Fruit fly (Drosophila melanogaster) whole organism, embryonic: ENCODE data around the gene scyl.

Experiments
- BEAF-32 ChIP-seq: fragments of 200-800 bp; sonication (Bioruptor generic); optimal IDR thresholded peaks from 3 replicates; lab custom pipeline; 2017; ENCODE audit warnings: missing biosample characterization, missing genetic modification characterization, mild to moderate bottlenecking, moderate library complexity, missing genetic modification reagents
- Bteb2 ChIP-seq: fragments of 200-800 bp; sonication (Bioruptor generic); optimal IDR thresholded peaks from 2 replicates; lab custom pipeline; 2016; ENCODE audit warnings: missing biosample characterization, missing genetic modification characterization
- CG10147 ChIP-seq: fragments of 200-800 bp; sonication (Bioruptor generic); optimal IDR thresholded peaks from 2 replicates; lab custom pipeline; 2019; ENCODE audit warnings: missing biosample characterization, mild to moderate bottlenecking, missing genetic modification characterization, moderate library complexity
- CG11247 ChIP-seq: fragments of 200-800 bp; sonication (Bioruptor generic); IDR thresholded peaks from 2 replicates; pipeline ENCODE4 v1.3.6; 2022; ENCODE audit warnings: missing biosample characterization, missing genetic modification characterization
- CG11398 ChIP-seq: fragments of 200-800 bp; sonication (Bioruptor generic); optimal IDR thresholded peaks from 2 replicates; lab custom pipeline; 2016; ENCODE audit warnings: missing biosample characterization, missing genetic modification characterization
- CG11695 ChIP-seq: fragments of 200-800 bp; sonication (Bioruptor generic); IDR thresholded peaks from 3 replicates; pipeline ENCODE4 v1.3.6; 2022; ENCODE audit warnings: missing biosample characterization, missing genetic modification characterization
- CG12071 ChIP-seq: fragments of 200-800 bp; sonication (Bioruptor generic); optimal IDR thresholded peaks from 3 replicates; lab custom pipeline; 2018; ENCODE audit warnings: missing biosample characterization, mild to moderate bottlenecking, missing genetic modification characterization
- CG14050 ChIP-seq: fragments of 200-800 bp; sonication (Bioruptor generic); IDR thresholded peaks from 3 replicates; pipeline ENCODE4 v1.3.6; 2022; ENCODE audit warnings: missing biosample characterization, missing genetic modification characterization
- CG17359 ChIP-seq: fragments of 200-800 bp; sonication (Bioruptor generic); optimal IDR thresholded peaks from 3 replicates; lab custom pipeline; 2018; ENCODE audit warnings: missing biosample characterization, mild to moderate bottlenecking, missing genetic modification characterization, moderate library complexity
- CG17361 ChIP-seq: fragments of 200-800 bp; sonication (Bioruptor generic); IDR thresholded peaks from 3 replicates; pipeline ENCODE4 v1.3.6; 2022; ENCODE audit warnings: missing biosample characterization, missing genetic modification characterization
- CG2116 ChIP-seq: fragments of 200-800 bp; sonication (Bioruptor generic); optimal IDR thresholded peaks from 3 replicates; lab custom pipeline; 2018; ENCODE audit warnings: missing biosample characterization, mild to moderate bottlenecking, missing genetic modification characterization
- CG3281 ChIP-seq: fragments of 200-800 bp; sonication (Bioruptor generic); optimal IDR thresholded peaks from 3 replicates; lab custom pipeline; 2017; ENCODE audit warnings: missing biosample characterization, mild to moderate bottlenecking, missing genetic modification characterization
- CG4328 ChIP-seq: fragments of 200-800 bp; sonication (Bioruptor generic); optimal IDR thresholded peaks from 3 replicates; lab custom pipeline; 2017; ENCODE audit warnings: missing biosample characterization, missing genetic modification reagents, missing genetic modification characterization
- CG6689 ChIP-seq: fragments of 200-800 bp; sonication (Bioruptor generic); IDR thresholded peaks from 2 replicates; pipeline ENCODE4 v1.3.6; 2022; ENCODE audit warnings: missing biosample characterization, missing genetic modification characterization
- CG7928 ChIP-seq: fragments of 200-800 bp; sonication (Bioruptor generic); optimal IDR thresholded peaks from 2 replicates; lab custom pipeline; 2017; ENCODE audit warnings: missing biosample characterization, mild to moderate bottlenecking, missing genetic modification characterization
- CG7963 ChIP-seq: fragments of 200-800 bp; sonication (Bioruptor generic); IDR thresholded peaks from 3 replicates; pipeline ENCODE4 v1.3.6; 2022; ENCODE audit warnings: missing biosample characterization, missing genetic modification characterization; ENCODE audit not compliant: partially characterized antibody
- CG9876 ChIP-seq: fragments of 200-800 bp; sonication (Bioruptor generic); optimal IDR thresholded peaks from 2 replicates; lab custom pipeline; 2016; ENCODE audit warnings: missing biosample characterization, missing genetic modification characterization
- CTCF ChIP-seq: fragments of 200-800 bp; sonication (Bioruptor generic); optimal IDR thresholded peaks from 2 replicates; lab custom pipeline; 2017; ENCODE audit warnings: missing biosample characterization, mild to moderate bottlenecking, missing genetic modification characterization, moderate library complexity
- Doc2 ChIP-seq: fragments of 200-800 bp; sonication (Bioruptor generic); IDR thresholded peaks from 2 replicates; pipeline ENCODE4 v1.3.6; 2022; ENCODE audit warnings: missing biosample characterization, missing genetic modification characterization
- Dp ChIP-seq: fragments of 200-800 bp; sonication (Bioruptor generic); optimal IDR thresholded peaks from 2 replicates; lab custom pipeline; 2018; ENCODE audit warnings: missing biosample characterization, mild to moderate bottlenecking, missing genetic modification characterization, moderate library complexity
- Elba2 ChIP-seq: fragments of 200-800 bp; sonication (Bioruptor generic); optimal IDR thresholded peaks from 3 replicates; lab custom pipeline; 2016; ENCODE audit warnings: missing biosample characterization, missing genetic modification characterization
- Fer3 ChIP-seq: fragments of 200-800 bp; sonication (Bioruptor generic); optimal IDR thresholded peaks from 2 replicates; lab custom pipeline; 2018; ENCODE audit warnings: missing biosample characterization, mild to moderate bottlenecking, missing genetic modification characterization, moderate library complexity
- Gug ChIP-seq: fragments of 200-800 bp; sonication (Bioruptor generic); IDR thresholded peaks from 4 replicates; pipeline ENCODE4 v1.3.6; 2022; ENCODE audit warnings: missing biosample characterization, missing genetic modification characterization
- HHEX ChIP-seq: fragments of 200-800 bp; sonication (Bioruptor generic); optimal IDR thresholded peaks from 3 replicates; lab custom pipeline; 2017; ENCODE audit warnings: missing biosample characterization, mild to moderate bottlenecking, missing genetic modification characterization, missing genetic modification reagents
- Oli ChIP-seq: fragments of 200-800 bp; sonication (Bioruptor generic); optimal IDR thresholded peaks from 2 replicates; lab custom pipeline; 2018; ENCODE audit warnings: missing biosample characterization, mild to moderate bottlenecking, missing genetic modification characterization, moderate library complexity
- Rx ChIP-seq: fragments of 200-800 bp; sonication (Bioruptor generic); IDR thresholded peaks from 2 replicates; pipeline ENCODE4 v1.3.6; 2022; ENCODE audit warnings: missing biosample characterization, missing genetic modification characterization
- Xbp1 ChIP-seq: fragments of 200-800 bp; sonication (Bioruptor generic); optimal IDR thresholded peaks from 3 replicates; lab custom pipeline; 2016; ENCODE audit warnings: missing biosample characterization, mild to moderate bottlenecking, missing genetic modification characterization
- ase ChIP-seq: fragments of 200-800 bp; sonication (Bioruptor generic); IDR thresholded peaks from 3 replicates; pipeline ENCODE4 v1.3.6; 2022; ENCODE audit warnings: missing biosample characterization, missing genetic modification characterization
- chinmo ChIP-seq: fragments of 200-800 bp; sonication (Bioruptor generic); IDR thresholded peaks from 4 replicates; pipeline ENCODE4 v1.3.6; 2022; ENCODE audit warnings: missing biosample characterization, missing genetic modification characterization; ENCODE audit not compliant: partially characterized antibody
- da ChIP-seq: fragments of 200-800 bp; sonication (Bioruptor generic); optimal IDR thresholded peaks from 2 replicates; lab custom pipeline; 2016; ENCODE audit warnings: missing biosample characterization, missing genetic modification characterization
- dati ChIP-seq: fragments of 200-800 bp; sonication (Bioruptor generic); IDR thresholded peaks from 2 replicates; pipeline ENCODE4 v1.3.6; 2022; ENCODE audit warnings: missing biosample characterization, missing genetic modification characterization
- dmrt99B ChIP-seq: fragments of 200-800 bp; sonication (Bioruptor generic); optimal IDR thresholded peaks from 2 replicates; lab custom pipeline; 2018; ENCODE audit warnings: missing biosample characterization, mild to moderate bottlenecking, missing genetic modification characterization, moderate library complexity
- esg ChIP-seq: fragments of 200-800 bp; sonication (Bioruptor generic); conservative IDR thresholded peaks from 2 replicates; pipeline ENCODE4 v1.3.6; 2022; ENCODE audit warnings: missing biosample characterization, missing genetic modification characterization
- gro ChIP-seq: fragments of 200-800 bp; sonication (Bioruptor generic); optimal IDR thresholded peaks from 2 replicates; lab custom pipeline; 2016; ENCODE audit warnings: missing biosample characterization, missing genetic modification characterization
- ham ChIP-seq: fragments of 200-800 bp; sonication (Bioruptor generic); IDR thresholded peaks from 2 replicates; pipeline ENCODE4 v1.3.6; 2022; ENCODE audit warnings: missing biosample characterization, missing genetic modification characterization
- jing ChIP-seq: fragments of 200-800 bp; sonication (Bioruptor generic); optimal IDR thresholded peaks from 2 replicates; lab custom pipeline; 2018; ENCODE audit warnings: missing biosample characterization, mild to moderate bottlenecking, missing genetic modification characterization
- klu ChIP-seq: fragments of 200-800 bp; sonication (Bioruptor generic); IDR thresholded peaks from 2 replicates; pipeline ENCODE4 v1.3.6; 2022; ENCODE audit warnings: missing biosample characterization, missing genetic modification characterization
- lov ChIP-seq, 2 experiments: fragments of 200-800 bp in 1 of 2; fragments of >200 bp in 1 of 2; sonication (Bioruptor generic) in 1 of 2; IDR thresholded peaks in 1 of 2; optimal IDR thresholded peaks in 1 of 2; 2 replicates in 1 of 2; 3 replicates in 1 of 2; pipeline versions ENCODE4 v1.3.6 to Lab custom; 2017 to 2022; ENCODE audit warnings: missing biosample characterization in 1 of 2, missing genetic modification characterization in 1 of 2
- mam ChIP-seq: fragments of 200-800 bp; sonication (Bioruptor generic); optimal IDR thresholded peaks from 3 replicates; lab custom pipeline; 2016; ENCODE audit warnings: missing biosample characterization, missing genetic modification characterization
- nmo ChIP-seq: fragments of 200-800 bp; sonication (Bioruptor generic); optimal IDR thresholded peaks from 2 replicates; lab custom pipeline; 2018; ENCODE audit warnings: missing biosample characterization, mild to moderate bottlenecking, missing genetic modification characterization, moderate library complexity
- pan ChIP-seq, 4 experiments: fragments of >200 bp in 3 of 4; fragments of 200-800 bp in 1 of 4; sonication (Bioruptor generic) in 1 of 4; optimal IDR thresholded peaks in 3 of 4; IDR thresholded peaks in 1 of 4; 2 replicates each; pipeline versions ENCODE4 v1.3.6 to Lab custom; 2017 to 2022; ENCODE audit warnings: missing biosample characterization in 2 of 4, missing genetic modification characterization in 2 of 4, mixed read lengths in 1 of 4
- peb ChIP-seq: fragments of 200-800 bp; sonication (Bioruptor generic); IDR thresholded peaks from 2 replicates; pipeline ENCODE4 v1.3.6; 2022; ENCODE audit warnings: missing biosample characterization, missing genetic modification characterization
- pzg ChIP-seq: fragments of 200-800 bp; sonication (Bioruptor generic); optimal IDR thresholded peaks from 3 replicates; lab custom pipeline; 2018; ENCODE audit warnings: missing biosample characterization, mild to moderate bottlenecking, missing genetic modification characterization, moderate library complexity
- scrt ChIP-seq: fragments of 200-800 bp; sonication (Bioruptor generic); optimal IDR thresholded peaks from 2 replicates; lab custom pipeline; 2018; ENCODE audit warnings: missing biosample characterization, mild to moderate bottlenecking, missing genetic modification characterization, moderate library complexity
- sd ChIP-seq: fragments of 200-800 bp; sonication (Bioruptor generic); optimal IDR thresholded peaks from 3 replicates; lab custom pipeline; 2018; ENCODE audit warnings: missing biosample characterization, mild to moderate bottlenecking, missing genetic modification characterization, moderate library complexity
- shn ChIP-seq: fragments of 200-800 bp; sonication (Bioruptor generic); optimal IDR thresholded peaks from 3 replicates; lab custom pipeline; 2016; ENCODE audit warnings: missing biosample characterization, missing genetic modification characterization
- usp ChIP-seq: fragments of >200 bp; optimal IDR thresholded peaks from 2 replicates; lab custom pipeline; 2017; ENCODE audit warnings: missing biosample characterization, missing genetic modification characterization
- wdn ChIP-seq: fragments of 200-800 bp; sonication (Bioruptor generic); IDR thresholded peaks from 2 replicates; pipeline ENCODE4 v1.3.6; 2022; ENCODE audit warnings: missing biosample characterization, missing genetic modification characterization
- zen2 ChIP-seq: fragments of 200-800 bp; sonication (Bioruptor generic); IDR thresholded peaks from 3 replicates; pipeline ENCODE4 v1.3.6; 2022; ENCODE audit warnings: missing biosample characterization, missing genetic modification characterization; ENCODE audit not compliant: partially characterized antibody
- zfh1 ChIP-seq: fragments of 200-800 bp; sonication (Bioruptor generic); IDR thresholded peaks from 3 replicates; pipeline ENCODE4 v1.3.6; 2022; ENCODE audit warnings: missing biosample characterization, missing genetic modification characterization

The scyl gene

dm6 chr3L:11272243-11273012 lies 20.3 kb downstream of the scyl start (continued):
- TF ChIP-seq pan (optimal IDR thresholded peaks at IDR 0.05; lab: Kevin White, UChicago): no peak
- no peak for TF ChIP-seq pan (GFP tag; optimal IDR thresholded peaks at IDR 0.05 in 1 of 2, IDR thresholded peaks at IDR 0.05 in 1 of 2)
- no peak for TF ChIP-seq lov (optimal IDR thresholded peaks at IDR 0.05; lab: Kevin White, UChicago)
- TF ChIP-seq lov (GFP tag; IDR thresholded peaks at IDR 0.05; lab: Robert Waterston, UW): no peak
- no peak; the same call in 1 of the 2 replicates for TF ChIP-seq CG11247 (GFP tag; lab: Robert Waterston, UW)
- TF ChIP-seq da (GFP tag; lab: Kevin White, UChicago): no peak
- TF ChIP-seq sd (tag; lab: Kevin White, UChicago): no peak
- no peak for TF ChIP-seq CG12071 (GFP tag; lab: Kevin White, UChicago)
- no peak for TF ChIP-seq pzg (GFP tag; lab: Kevin White, UChicago)
- TF ChIP-seq Elba2 (GFP tag; lab: Kevin White, UChicago): no peak
- TF ChIP-seq BEAF-32 (GFP tag; lab: Kevin White, UChicago): no peak
- TF ChIP-seq CTCF (GFP tag; lab: Kevin White, UChicago): no peak
- TF ChIP-seq nmo: peak; percentile 48
- TF ChIP-seq dati (GFP tag; lab: Robert Waterston, UW): no peak
- TF ChIP-seq esg (GFP tag; lab: Robert Waterston, UW): no peak
- TF ChIP-seq Dp (GFP tag; lab: Kevin White, UChicago): no peak
- no peak for TF ChIP-seq CG9876 (GFP tag; lab: Kevin White, UChicago)
- TF ChIP-seq Rx (GFP tag; lab: Robert Waterston, UW): no peak
- no peak for TF ChIP-seq Doc2
- TF ChIP-seq Oli (tag; lab: Kevin White, UChicago): no peak
- TF ChIP-seq CG6689: no peak
- no peak for TF ChIP-seq CG2116 (GFP tag; lab: Kevin White, UChicago)
- no peak for TF ChIP-seq CG11398 (GFP tag; lab: Kevin White, UChicago)
- no peak for TF ChIP-seq zen2 (GFP tag; lab: Robert Waterston, UW)
- TF ChIP-seq Gug: no peak
- TF ChIP-seq CG7928 (GFP tag; lab: Kevin White, UChicago): no peak
- no peak for TF ChIP-seq HHEX (GFP tag; lab: Kevin White, UChicago)
- TF ChIP-seq ham (GFP tag; lab: Robert Waterston, UW): no peak
- TF ChIP-seq Bteb2 (GFP tag; lab: Kevin White, UChicago): no peak
- TF ChIP-seq CG10147 (GFP tag; lab: Kevin White, UChicago): no peak
- no peak for TF ChIP-seq CG17359 (tag; lab: Kevin White, UChicago)
- TF ChIP-seq mam: no peak
- no peak for TF ChIP-seq klu
- TF ChIP-seq CG11695 (GFP tag; lab: Robert Waterston, UW): peak; percentile 26; the same call in 1 of the 3 replicates
- no peak for TF ChIP-seq scrt
- no peak for TF ChIP-seq gro (GFP tag; lab: Kevin White, UChicago)
- no peak for TF ChIP-seq dmrt99B
- no peak for TF ChIP-seq Fer3 (tag; lab: Kevin White, UChicago)
- no peak for TF ChIP-seq shn (GFP tag; lab: Kevin White, UChicago)
- TF ChIP-seq jing (GFP tag; lab: Kevin White, UChicago): no peak
- TF ChIP-seq Xbp1 (GFP tag; lab: Kevin White, UChicago): no peak
- no peak for TF ChIP-seq CG4328 (GFP tag; lab: Kevin White, UChicago)
- no peak for TF ChIP-seq CG7963
- TF ChIP-seq ase (GFP tag; lab: Robert Waterston, UW): no peak
- TF ChIP-seq CG17361 (GFP tag; lab: Robert Waterston, UW): peak; percentile 71
- TF ChIP-seq CG14050 (GFP tag; lab: Robert Waterston, UW): no peak
- no peak for TF ChIP-seq peb (GFP tag; lab: Robert Waterston, UW)
- no peak for TF ChIP-seq wdn (GFP tag; lab: Robert Waterston, UW)
- no peak for TF ChIP-seq usp
- TF ChIP-seq chinmo: no peak
- TF ChIP-seq zfh1 (GFP tag; lab: Robert Waterston, UW): no peak
- TF ChIP-seq CG3281: no peak
